Worm (Caenorhabditis elegans): ENCODE measurements around the gene acr-23.
A peak's percentile ranks its signal among the peaks of the same experiment; 100 is the strongest.

The acr-23 gene

ce11 chrV:3692613-3693012 lies 33.2 kb upstream of the acr-23 start (continued):
- TF ChIP-seq dpl-1 (GFP tag; optimal IDR thresholded peaks at IDR 0.05) (no peak), aly-2 (tag; optimal IDR thresholded peaks at IDR 0.05) (no peak), dmd-9 (GFP tag; IDR thresholded peaks at IDR 0.05) (no peak), egl-43 (GFP tag; IDR thresholded peaks at IDR 0.05) (no peak), madf-9 (GFP tag; conservative IDR thresholded peaks at IDR 0.05) (no peak), lir-3 (tag; optimal IDR thresholded peaks at IDR 0.05) (no peak)

ce11 chrV:3688733-3689132 lies 29.4 kb upstream of the acr-23 start:
- peak in 1 of 2 experiments; percentile 40 for TF ChIP-seq mdl-1 (tag; optimal IDR thresholded peaks at IDR 0.05)
- no peak for TF ChIP-seq mes-2 (tag; optimal IDR thresholded peaks at IDR 0.05; ENCODE audit: poor library complexity, severe bottlenecking)
- no peak for TF ChIP-seq nhr-28 (tag; optimal IDR thresholded peaks at IDR 0.05)
- TF ChIP-seq F44E2.7 (GFP tag; IDR thresholded peaks at IDR 0.05), result no peak
- no peak for TF ChIP-seq zfp-2 (tag; optimal IDR thresholded peaks at IDR 0.05)
- no peak for TF ChIP-seq Y48G9A.11 (GFP tag; IDR thresholded peaks at IDR 0.05)
- TF ChIP-seq spr-1 (tag; optimal IDR thresholded peaks at IDR 0.05), result no peak
- TF ChIP-seq Y75B8A.6 (GFP tag; IDR thresholded peaks at IDR 0.05), result no peak
- TF ChIP-seq F26F4.8 (GFP tag; conservative IDR thresholded peaks at IDR 0.05), result no peak
- TF ChIP-seq daf-8 (GFP tag; IDR thresholded peaks at IDR 0.05), result no peak
- no peak for TF ChIP-seq mdt-29 (GFP tag; IDR thresholded peaks at IDR 0.05)
- TF ChIP-seq ceh-28 (tag; optimal IDR thresholded peaks at IDR 0.05), result no peak
- 0 out of 2 replicates have a peak, but pooled peaks have one; percentile 11 for TF ChIP-seq dmd-6 (GFP tag; IDR thresholded peaks at IDR 0.05)
- TF ChIP-seq mep-1 (tag; optimal IDR thresholded peaks at IDR 0.05), result peak; percentile 48
- peak; percentile 1 for TF ChIP-seq nhr-6 (tag; optimal IDR thresholded peaks at IDR 0.05)
- TF ChIP-seq hlh-30 (tag; optimal IDR thresholded peaks at IDR 0.05; ENCODE audit: insufficient read depth), result peak; percentile 66
- no peak for TF ChIP-seq hif-1 (tag; optimal IDR thresholded peaks at IDR 0.05)
- TF ChIP-seq lin-1 (GFP tag; IDR thresholded peaks at IDR 0.05), result no peak
- no peak for TF ChIP-seq spr-3 (GFP tag; optimal IDR thresholded peaks at IDR 0.05)
- no peak for TF ChIP-seq set-16 (GFP tag; IDR thresholded peaks at IDR 0.05)
- no peak for TF ChIP-seq dve-1 (tag; optimal IDR thresholded peaks at IDR 0.05; ENCODE audit: insufficient read depth)
- TF ChIP-seq dpl-1 (GFP tag; optimal IDR thresholded peaks at IDR 0.05), result peak; percentile 1
- TF ChIP-seq tag-97 (GFP tag; IDR thresholded peaks at IDR 0.05), result no peak
- TF ChIP-seq attf-4 (tag; optimal IDR thresholded peaks at IDR 0.05), result no peak
- no peak for TF ChIP-seq sdz-12 (GFP tag; optimal IDR thresholded peaks at IDR 0.05)
- no peak for TF ChIP-seq nhr-11 (tag; optimal IDR thresholded peaks at IDR 0.05)
- peak in 1 of 2 experiments; percentile 49 for TF ChIP-seq lsy-2 (tag; optimal IDR thresholded peaks at IDR 0.05)
- TF ChIP-seq zip-11 (GFP tag; IDR thresholded peaks at IDR 0.05), result no peak
- TF ChIP-seq unc-62 (GFP tag; optimal IDR thresholded peaks at IDR 0.05 in 1 of 2), result peak in 1 of 2 experiments; percentile 14
- no peak for TF ChIP-seq unc-62 (tag; optimal IDR thresholded peaks at IDR 0.05)
- no peak for TF ChIP-seq nhr-76 (tag; optimal IDR thresholded peaks at IDR 0.05)
- peak; percentile 21 for TF ChIP-seq hlh-11 (tag; optimal IDR thresholded peaks at IDR 0.05)
- TF ChIP-seq F37D6.2 (tag; optimal IDR thresholded peaks at IDR 0.05), result no peak
- TF ChIP-seq madf-9 (GFP tag; conservative IDR thresholded peaks at IDR 0.05), result no peak

- TF ChIP-seq F10B5.3 (tag; optimal IDR thresholded peaks at IDR 0.05), result no peak
- peak; percentile 93 for TF ChIP-seq aha-1 (tag)
These were observed 27.5 kb upstream of the acr-23 start, which contains the start of gene unc-132 for ce11 chrV:3686899-3687298. Gene unc-132 (plus strand): TSS chrV:3687106.

All from whole organism, L4 larva.